Worm (Caenorhabditis elegans) whole organism, L1 larva: ENCODE results near the gene K11H3.2.

Experiments used
- blmp-1 ChIP-seq: fragments of 150-350 bp; optimal IDR thresholded peaks from 2 replicates; lab custom pipeline; 2014; ENCODE audit warnings: missing biosample characterization, missing genetic modification characterization
- ces-1 ChIP-seq: fragments of 150-350 bp; optimal IDR thresholded peaks from 2 replicates; lab custom pipeline; 2014; ENCODE audit warnings: missing biosample characterization, missing genetic modification reagents, missing genetic modification characterization
- hlh-4 ChIP-seq: sonication (generic microtip); optimal IDR thresholded peaks from 2 replicates; lab custom pipeline; 2016; ENCODE audit warnings: mild to moderate bottlenecking, missing genetic modification characterization, missing compliant biosample characterization
- isw-1 ChIP-seq: fragments of 200-800 bp; sonication (Bioruptor generic); IDR thresholded peaks from 2 replicates; pipeline ENCODE4 v1.3.6; 2022; ENCODE audit warnings: missing genetic modification characterization, missing compliant biosample characterization
- unc-30 ChIP-seq: sonication (generic microtip); optimal IDR thresholded peaks from 2 replicates; lab custom pipeline; 2017; ENCODE audit warnings: missing biosample characterization, missing genetic modification characterization
- vab-15 ChIP-seq: sonication (generic microtip); optimal IDR thresholded peaks from 2 replicates; lab custom pipeline; 2017; ENCODE audit warnings: missing genotype, mild to moderate bottlenecking, missing genetic modification characterization, missing compliant biosample characterization

- no peak for TF ChIP-seq ces-1 (GFP tag; lab: Kevin White, UChicago)
- no peak for TF ChIP-seq blmp-1 (tag; lab: Kevin White, UChicago)
- TF ChIP-seq unc-30 (tag; lab: Kevin White, UChicago): no peak
- TF ChIP-seq hlh-4 (tag; lab: Kevin White, UChicago): no peak
- TF ChIP-seq vab-15 (tag; lab: Kevin White, UChicago): no peak
- TF ChIP-seq isw-1 (GFP tag; lab: Robert Waterston, UW): no peak
Measured at ce11 chrIII:9859133-9859775, 13.1 kb downstream of the K11H3.2 start, which contains the start of gene gpdh-2.
